Worm (Caenorhabditis elegans) whole organism, midembryonic: ENCODE data around the gene F57B7.2.
"Not testable (repeated sequence)": the region's sequence is repeated elsewhere in the genome, so short reads cannot be mapped to it uniquely, and the experiment has no call there.

Source experiments
- T22C8.4 ChIP-seq: fragments of 200-800 bp; sonication (Bioruptor generic); IDR thresholded peaks from 2 replicates; pipeline ENCODE4 v1.3.6; 2022; ENCODE audit warnings: missing genetic modification characterization, missing compliant biosample characterization
- cog-1 ChIP-seq: sonication (generic microtip); optimal IDR thresholded peaks from 2 replicates; lab custom pipeline; 2016; ENCODE audit warnings: missing genetic modification characterization, missing compliant biosample characterization
- flt-1 ChIP-seq: fragments of 200-800 bp; sonication (Bioruptor generic); IDR thresholded peaks from 2 replicates; pipeline ENCODE4 v1.3.6; 2022; ENCODE audit warnings: missing genetic modification characterization, missing compliant biosample characterization
- klf-2 ChIP-seq: fragments of 200-800 bp; sonication (Bioruptor generic); conservative IDR thresholded peaks from 2 replicates; pipeline ENCODE4 v1.3.6; 2022; ENCODE audit warnings: missing genetic modification reagents, missing genetic modification characterization, missing compliant biosample characterization
- med-1 ChIP-seq: sonication (generic microtip); optimal IDR thresholded peaks from 2 replicates; lab custom pipeline; 2017; ENCODE audit warnings: missing genetic modification characterization, mild to moderate bottlenecking, missing compliant biosample characterization, antibody characterized with exemption, missing genetic modification reagents; ENCODE audit not compliant: insufficient read depth
- ref-1 ChIP-seq: fragments of 200-800 bp; sonication (Bioruptor generic); conservative IDR thresholded peaks from 2 replicates; pipeline ENCODE4 v1.3.6; 2022; ENCODE audit warnings: missing genetic modification reagents, missing genetic modification characterization, missing compliant biosample characterization
- tab-1 ChIP-seq: fragments of 200-800 bp; sonication (Bioruptor generic); IDR thresholded peaks from 2 replicates; pipeline ENCODE4 v1.3.6; 2022; ENCODE audit warnings: missing genetic modification characterization, missing compliant biosample characterization
- ztf-23 ChIP-seq: fragments of 200-800 bp; sonication (Bioruptor generic); IDR thresholded peaks from 2 replicates; pipeline ENCODE4 v1.3.6; 2022; ENCODE audit warnings: missing genetic modification reagents, missing genetic modification characterization, missing compliant biosample characterization
- ztf-29 ChIP-seq: fragments of 200-800 bp; sonication (Bioruptor generic); IDR thresholded peaks from 2 replicates; pipeline ENCODE4 v1.3.6; 2022; ENCODE audit warnings: missing genetic modification reagents, missing genetic modification characterization, missing compliant biosample characterization

DNA sequence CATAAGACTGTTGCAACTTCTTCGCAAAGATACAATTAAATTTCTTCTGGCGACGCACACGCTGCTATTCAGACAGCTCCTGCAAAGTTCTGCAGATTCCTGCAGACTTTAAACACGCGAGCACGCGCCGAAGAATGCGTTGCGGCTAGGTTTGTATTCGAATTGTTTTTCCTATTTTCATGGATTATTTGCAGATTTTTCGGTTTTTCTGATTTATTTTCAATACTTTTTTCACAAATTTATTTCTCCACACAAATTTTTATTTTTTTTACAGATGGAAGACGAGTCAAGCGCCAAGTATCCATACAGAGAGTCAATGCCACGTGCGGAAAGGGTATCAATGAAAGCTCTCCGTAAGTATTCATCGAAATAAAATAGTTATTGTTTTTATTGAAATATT is 32.2 kb upstream of the F57B7.2 start, which contains the start of gene T11F9.7:
- not testable (repeated sequence) for TF ChIP-seq med-1 (GFP tag; lab: Kevin White, UChicago); tab-1; klf-2 (GFP tag; lab: Robert Waterston, UW); ztf-29 (GFP tag; lab: Robert Waterston, UW); flt-1 (GFP tag; lab: Robert Waterston, UW); ref-1 (GFP tag; lab: Robert Waterston, UW); ztf-23 (GFP tag; lab: Robert Waterston, UW); T22C8.4 (GFP tag; lab: Robert Waterston, UW); cog-1 (tag; lab: Kevin White, UChicago)
